Worm (Caenorhabditis elegans): ENCODE results near the gene gcy-19.

The gcy-19 gene

DNA sequence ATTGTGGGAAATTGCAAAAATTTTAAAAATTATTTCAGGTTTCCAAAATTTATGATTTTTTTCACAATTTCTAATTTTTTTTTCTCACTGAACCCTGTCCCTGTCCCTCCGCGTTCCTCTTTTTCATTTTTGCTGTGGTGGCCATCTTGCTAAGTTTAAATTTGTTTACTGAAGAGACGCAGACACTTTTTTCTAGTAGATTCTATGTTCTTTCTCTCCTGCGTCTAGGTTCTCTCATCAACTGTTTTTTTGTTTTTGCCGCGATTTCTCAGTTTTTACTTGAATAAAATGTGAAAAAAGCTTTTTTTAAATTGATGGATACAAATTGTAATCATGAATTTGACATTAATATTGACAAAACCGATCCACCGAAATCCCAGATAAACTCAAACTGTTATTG, 49.9 kb downstream of the gcy-19 start, which contains the start of gene ZC239.6 (continued):
- no peak for TF ChIP-seq elt-2 (tag; optimal IDR thresholded peaks at IDR 0.05)
- peak; percentile 53 for TF ChIP-seq rnt-1 (tag; optimal IDR thresholded peaks at IDR 0.05)
- TF ChIP-seq hpl-2 (GFP tag; optimal IDR thresholded peaks at IDR 0.05), result no peak
- TF ChIP-seq nhr-84 (tag; optimal IDR thresholded peaks at IDR 0.05), result no peak
- no peak for TF ChIP-seq nhr-76 (tag; optimal IDR thresholded peaks at IDR 0.05)
- TF ChIP-seq lsy-2 (tag; optimal IDR thresholded peaks at IDR 0.05), result peak; percentile 23 to 51
- TF ChIP-seq skn-1 (tag; optimal IDR thresholded peaks at IDR 0.05), result no peak
- no peak for TF ChIP-seq nhr-77 (tag; optimal IDR thresholded peaks at IDR 0.05)
- TF ChIP-seq unc-86 (tag; optimal IDR thresholded peaks at IDR 0.05), result no peak
- no peak for TF ChIP-seq ceh-63 (GFP tag; optimal IDR thresholded peaks at IDR 0.05)
- no peak for TF ChIP-seq unc-30 (tag; optimal IDR thresholded peaks at IDR 0.05)
- peak; percentile 68 for TF ChIP-seq snu-23 (GFP tag; optimal IDR thresholded peaks at IDR 0.05)
- peak; percentile 17 for TF ChIP-seq blmp-1 (tag; optimal IDR thresholded peaks at IDR 0.05)
- no peak for TF ChIP-seq alr-1 (tag; optimal IDR thresholded peaks at IDR 0.05; ENCODE audit: borderline replicate concordance)

DNA sequence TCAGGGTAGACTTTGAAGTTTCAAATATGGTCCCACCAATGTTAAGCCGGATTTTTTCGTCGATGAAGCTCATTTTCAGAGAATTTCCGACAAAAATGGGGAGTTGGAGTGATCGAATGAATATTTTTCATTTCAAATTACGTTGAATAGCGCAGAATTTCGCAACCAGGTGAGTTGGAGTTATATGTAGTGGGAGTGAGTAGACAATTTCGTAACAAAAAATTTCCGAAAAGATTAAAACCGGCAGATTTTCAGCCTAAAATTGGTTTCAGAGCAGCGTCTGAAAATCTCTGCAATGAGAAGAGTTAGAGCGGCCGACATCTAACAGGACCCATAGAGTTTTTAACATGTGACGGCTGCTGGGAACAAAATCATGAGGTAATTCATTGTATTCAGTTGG, 50.5 kb downstream of the gcy-19 start, which contains the start of gene sdz-35:
TSS of gene sdz-35 (minus strand) at position 101 of the 400 bp plus-strand sequence.
- TF ChIP-seq ama-1 (optimal IDR thresholded peaks at IDR 0.05) (no peak), unc-130 (tag; optimal IDR thresholded peaks at IDR 0.05) (no peak), pax-3 (tag; optimal IDR thresholded peaks at IDR 0.05) (no peak), aha-1 (tag; optimal IDR thresholded peaks at IDR 0.05) (no peak), hlh-17 (GFP tag; optimal IDR thresholded peaks at IDR 0.05; ENCODE audit: borderline replicate concordance) (no peak), ceh-90 (tag; optimal IDR thresholded peaks at IDR 0.05) (no peak), swsn-7 (tag; optimal IDR thresholded peaks at IDR 0.05) (no peak), pqm-1 (tag; optimal IDR thresholded peaks at IDR 0.05) (no peak), xbp-1 (tag; optimal IDR thresholded peaks at IDR 0.05) (no peak), mep-1 (tag; optimal IDR thresholded peaks at IDR 0.05) (no peak), nhr-90 (tag; optimal IDR thresholded peaks at IDR 0.05; ENCODE audit: poor library complexity) (no peak), unc-62 (GFP tag; optimal IDR thresholded peaks at IDR 0.05) (no peak), sox-4 (tag; optimal IDR thresholded peaks at IDR 0.05) (no peak)

DNA sequence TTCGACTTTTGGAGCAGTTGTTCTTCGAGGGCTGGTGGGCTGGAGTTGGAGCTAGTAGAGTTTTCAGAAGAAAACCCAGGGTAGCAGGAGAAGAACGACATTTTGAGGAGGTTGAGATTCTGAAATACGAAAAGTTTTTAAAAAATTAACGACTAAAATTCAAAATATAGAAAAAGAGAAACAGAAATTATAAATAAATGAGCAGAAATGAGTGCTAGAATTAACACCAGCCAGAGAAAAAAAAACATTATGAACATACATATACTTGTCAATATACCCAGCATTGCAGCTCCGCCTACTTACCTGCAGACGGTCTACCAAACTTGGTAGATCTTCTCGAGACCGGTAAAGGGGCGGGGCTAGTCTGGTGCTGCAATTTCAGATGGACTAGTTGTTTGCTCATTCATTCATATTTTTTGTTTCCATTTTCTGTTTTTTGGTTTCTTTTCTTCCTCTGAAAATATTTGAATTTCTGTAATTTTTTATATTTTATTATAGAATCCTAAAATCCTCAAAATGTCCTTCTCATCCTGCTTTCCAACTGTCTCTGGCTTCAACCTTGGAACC, 52.6 kb downstream of the gcy-19 start, which contains the start of the genes ZC239.20 and ZC239.21:
TSS of gene ZC239.20 (minus strand) at position 101 of the 567 bp plus-strand sequence.
TSS of gene ZC239.21 (plus strand) at position 517 of the 567 bp plus-strand sequence.
- TF ChIP-seq fkh-4 (tag; optimal IDR thresholded peaks at IDR 0.05; ENCODE audit: borderline replicate concordance) (no peak), mef-2 (tag; optimal IDR thresholded peaks at IDR 0.05) (no peak), nhr-237 (tag; optimal IDR thresholded peaks at IDR 0.05) (no peak), snu-23 (GFP tag; optimal IDR thresholded peaks at IDR 0.05) (no peak), efl-3 (GFP tag; optimal IDR thresholded peaks at IDR 0.05) (no peak), skn-1 (tag; optimal IDR thresholded peaks at IDR 0.05) (no peak), C34B4.2 (tag; optimal IDR thresholded peaks at IDR 0.05) (no peak), hlh-17 (GFP tag; optimal IDR thresholded peaks at IDR 0.05; ENCODE audit: borderline replicate concordance) (no peak), dsc-1 (tag; optimal IDR thresholded peaks at IDR 0.05) (no peak), pax-3 (tag; optimal IDR thresholded peaks at IDR 0.05) (no peak), F16B12.6 (tag; optimal IDR thresholded peaks at IDR 0.05) (no peak), nhr-28 (tag; optimal IDR thresholded peaks at IDR 0.05) (no peak), ceh-82 (tag; optimal IDR thresholded peaks at IDR 0.05) (no peak), hlh-4 (tag; optimal IDR thresholded peaks at IDR 0.05) (no peak), unc-86 (tag; optimal IDR thresholded peaks at IDR 0.05) (no peak)

DNA sequence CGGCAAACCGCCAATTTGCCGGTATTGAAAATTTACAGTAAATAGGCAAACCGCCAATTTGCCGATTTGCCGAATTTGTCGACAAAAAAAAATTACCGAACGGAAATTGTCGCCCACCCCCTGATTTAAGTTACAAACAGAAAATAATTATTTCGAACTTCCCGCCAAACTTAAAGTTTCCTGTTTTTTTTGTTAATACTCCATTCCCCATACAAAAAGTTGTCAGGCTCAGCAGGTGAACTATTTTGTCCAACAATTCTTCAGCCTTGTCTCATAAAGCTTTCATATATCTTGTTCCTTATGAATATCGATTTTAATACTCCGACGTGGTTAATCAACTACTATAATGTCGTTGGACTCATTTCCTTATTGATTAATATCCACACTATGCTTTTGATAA, 55.7 kb downstream of the gcy-19 start, which contains the start of gene sri-50:
TSS of gene sri-50 (plus strand) at position 301 of the 400 bp plus-strand sequence.
- TF ChIP-seq unc-30 (tag; optimal IDR thresholded peaks at IDR 0.05) (no peak), C04F5.9 (tag; optimal IDR thresholded peaks at IDR 0.05) (no peak), nhr-76 (tag; optimal IDR thresholded peaks at IDR 0.05) (no peak), ceh-8 (GFP tag; optimal IDR thresholded peaks at IDR 0.05) (no peak), efl-3 (GFP tag; optimal IDR thresholded peaks at IDR 0.05) (no peak), mep-1 (tag; optimal IDR thresholded peaks at IDR 0.05) (no peak), mdl-1 (tag; optimal IDR thresholded peaks at IDR 0.05) (no peak), jun-1 (tag; optimal IDR thresholded peaks at IDR 0.05) (no peak)
